Worm (Caenorhabditis elegans): ENCODE data around the gene Y39B6A.69.

DNA sequence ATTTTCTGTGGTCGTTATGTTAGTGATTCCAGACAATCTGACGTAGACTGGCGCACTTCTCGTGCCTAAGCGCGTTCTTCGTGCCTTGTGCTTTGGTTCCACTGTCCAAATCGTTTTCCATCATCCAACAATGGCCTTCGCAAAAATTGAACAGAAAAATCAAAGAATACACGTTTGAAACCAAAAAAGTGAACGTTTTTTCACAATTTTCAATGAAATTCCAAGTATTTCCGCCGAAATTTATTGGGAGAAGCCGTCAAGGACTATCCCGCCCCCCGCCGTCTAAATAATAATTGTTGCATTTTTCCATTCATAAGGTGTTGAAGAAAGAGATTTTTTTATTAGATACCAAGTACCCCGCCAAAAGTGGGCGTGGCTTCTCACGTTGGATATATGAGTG, 11.7 kb downstream of the Y39B6A.69 start, which contains the start of gene cpg-23:
- TF ChIP-seq C17E4.6 (GFP tag; IDR thresholded peaks at IDR 0.05) (no peak), madf-3 (GFP tag; IDR thresholded peaks at IDR 0.05) (no peak), F49E8.2 (tag; optimal IDR thresholded peaks at IDR 0.05; ENCODE audit: insufficient read depth) (no peak), B0336.3 (GFP tag; IDR thresholded peaks at IDR 0.05) (no peak), K11D2.4 (GFP tag; IDR thresholded peaks at IDR 0.05) (no peak), ceh-100 (GFP tag; IDR thresholded peaks at IDR 0.05) (no peak), pha-4 (tag; optimal IDR thresholded peaks at IDR 0.05) (no peak), T07F8.4 (tag; optimal IDR thresholded peaks at IDR 0.05) (no peak)
